Fruit fly (Drosophila melanogaster): Measurements from ENCODE around the gene Prx5.
A peak's percentile ranks its signal among the peaks of the same experiment; 100 is the strongest.

dm6 chr3R:18166261-18166720 is 782 bp downstream of the Prx5 start:
- TF ChIP-seq tj (GFP tag; optimal IDR thresholded peaks at IDR 0.05) = peak; percentile 25
- TF ChIP-seq Mnt (GFP tag; optimal IDR thresholded peaks at IDR 0.05) = peak; percentile 43

All from whole organism, adult.